Fruit fly (Drosophila melanogaster) whole organism, larva: ENCODE results near the gene Naglu.

Experiments
- noc ChIP-seq: fragments of 200-800 bp; sonication (Bioruptor generic); optimal IDR thresholded peaks from 3 replicates; lab custom pipeline; 2019; ENCODE audit warnings: missing biosample characterization, mild to moderate bottlenecking, missing genetic modification characterization, moderate library complexity

Gene Naglu

DNA sequence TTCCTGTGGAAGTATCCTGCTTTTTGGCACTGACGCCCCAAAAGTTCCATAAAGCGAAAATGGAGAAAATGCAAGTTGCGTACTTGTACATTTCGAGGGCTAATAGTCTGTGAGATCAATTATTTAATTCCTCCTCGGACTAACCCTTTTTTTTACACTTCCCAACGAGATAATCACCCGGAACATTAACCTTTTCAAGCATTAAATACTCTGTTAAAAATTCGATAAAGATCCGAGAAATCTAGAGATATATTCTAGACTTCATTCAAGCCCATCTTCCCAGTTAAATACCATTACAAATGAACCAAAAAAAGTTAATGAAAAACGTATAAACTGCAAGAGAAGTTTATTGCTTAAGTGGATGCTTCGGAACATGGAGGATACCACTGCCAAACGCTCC, 17.5 kb downstream of the Naglu start, which contains the start of gene lectin-29Ca:
Gene lectin-29Ca (minus strand): TSS at position 101 of the 400 bp plus-strand sequence.
- no peak for TF ChIP-seq noc

DNA sequence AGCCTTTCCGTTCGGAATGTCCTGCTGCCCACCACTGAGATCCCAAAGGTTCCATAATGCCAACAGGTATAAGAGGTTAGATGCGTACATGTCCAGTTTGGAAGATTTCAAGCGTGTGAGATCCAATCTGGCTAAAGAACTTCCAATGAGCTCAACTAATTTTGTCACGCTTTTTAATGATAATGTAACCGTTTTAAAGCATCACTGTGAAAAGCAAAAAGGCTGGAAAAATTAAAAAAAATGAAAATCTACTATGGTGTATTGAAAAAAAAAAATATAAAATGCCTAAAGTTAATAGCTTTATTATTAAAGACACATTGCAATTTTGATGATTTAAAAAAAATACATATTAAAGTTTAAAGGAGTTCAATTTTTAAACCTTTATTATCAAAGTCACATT, 18.5 kb downstream of the Naglu start, which contains the start of gene Acp29AB:
Gene Acp29AB (minus strand): TSS at position 101 of the 400 bp plus-strand sequence.
- no peak for TF ChIP-seq noc

DNA sequence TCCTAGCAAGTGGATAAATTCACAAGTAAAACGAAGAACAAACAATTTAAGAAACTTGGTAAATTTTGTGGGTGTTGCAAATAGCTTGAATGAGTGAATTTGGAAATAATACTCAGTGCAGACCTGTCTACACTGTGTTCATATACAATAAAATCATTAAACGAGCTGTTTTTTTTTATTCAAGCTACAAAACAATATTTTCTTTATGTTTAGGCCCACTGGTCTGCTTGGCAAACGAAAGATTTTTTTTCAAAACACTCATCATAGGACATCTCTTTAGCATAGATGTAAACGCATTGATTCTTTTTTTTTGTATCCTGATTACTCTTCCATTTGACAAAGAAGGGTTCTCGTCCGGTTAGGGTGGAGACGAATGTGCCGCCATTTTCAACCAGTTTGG, 19.4 kb downstream of the Naglu start, which contains the start of gene CG42820:
Gene CG42820 (minus strand): TSS at position 101 of the 400 bp plus-strand sequence.
- TF ChIP-seq noc: no peak

DNA sequence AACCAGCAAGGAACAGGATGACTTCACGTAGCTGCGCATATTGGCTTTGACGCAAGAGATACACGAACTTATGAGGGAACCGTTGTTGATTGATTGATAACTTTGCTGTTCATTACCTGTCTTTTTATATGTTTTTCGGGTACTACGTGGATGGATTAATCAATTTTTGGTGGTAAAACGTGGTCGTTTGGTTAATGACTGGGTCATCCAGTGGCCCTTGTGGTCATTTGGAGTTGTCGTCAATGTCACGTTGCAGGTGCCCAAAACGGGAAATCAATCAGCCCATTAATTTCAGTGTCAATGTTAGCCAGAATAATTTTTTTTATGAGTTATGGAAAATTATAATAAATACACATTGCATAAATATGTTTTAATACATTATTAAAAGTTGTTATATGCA, 22.4 kb downstream of the Naglu start, which contains the start of gene CG42819:
Gene CG42819 (minus strand): TSS at position 101 of the 400 bp plus-strand sequence.
- TF ChIP-seq noc: no peak

DNA sequence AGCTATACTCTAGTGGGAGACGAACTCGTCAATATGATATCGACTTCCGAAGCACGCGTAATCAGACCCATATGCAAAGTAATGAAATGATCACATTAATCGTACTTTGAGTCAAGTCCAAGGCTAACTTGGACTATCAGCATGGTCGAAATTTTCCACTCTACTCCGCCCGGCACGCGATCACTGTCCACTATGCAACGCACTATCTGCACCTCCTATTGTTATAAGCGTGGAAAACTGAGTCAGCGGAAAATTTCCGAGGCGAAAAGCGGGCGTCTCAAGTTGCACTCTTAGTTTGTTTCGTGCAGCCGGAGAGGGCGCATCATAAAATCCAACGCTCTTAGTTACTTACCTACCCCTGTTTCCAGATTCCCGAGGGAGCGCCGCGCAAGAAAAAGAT, 25.8 kb downstream of the Naglu start:
- TF ChIP-seq noc: no peak

DNA sequence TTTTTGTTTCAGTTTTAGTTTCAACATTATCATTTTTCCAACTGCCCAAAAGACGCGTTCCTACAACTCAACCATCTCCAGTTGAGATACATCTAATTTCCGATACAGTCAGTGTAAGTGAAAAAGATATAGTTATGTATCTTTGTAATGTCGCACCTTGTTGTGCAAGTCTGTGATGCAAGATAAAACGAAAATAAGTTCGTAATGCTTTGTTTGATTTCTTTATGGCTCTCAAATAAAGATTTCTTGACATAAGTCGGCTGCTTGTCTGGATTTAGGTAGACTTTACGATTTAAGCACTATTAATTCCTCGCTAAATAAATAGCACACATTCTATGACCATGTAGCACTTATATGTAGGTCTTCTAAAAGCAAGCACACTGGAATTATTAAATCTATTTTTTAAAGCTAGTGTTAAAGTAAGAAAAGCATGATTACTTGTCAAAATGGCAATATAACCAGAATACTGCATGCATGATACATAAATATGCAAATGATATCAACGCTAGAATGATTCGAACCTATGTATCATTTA, 26.6 kb downstream of the Naglu start:
- no peak for TF ChIP-seq noc

DNA sequence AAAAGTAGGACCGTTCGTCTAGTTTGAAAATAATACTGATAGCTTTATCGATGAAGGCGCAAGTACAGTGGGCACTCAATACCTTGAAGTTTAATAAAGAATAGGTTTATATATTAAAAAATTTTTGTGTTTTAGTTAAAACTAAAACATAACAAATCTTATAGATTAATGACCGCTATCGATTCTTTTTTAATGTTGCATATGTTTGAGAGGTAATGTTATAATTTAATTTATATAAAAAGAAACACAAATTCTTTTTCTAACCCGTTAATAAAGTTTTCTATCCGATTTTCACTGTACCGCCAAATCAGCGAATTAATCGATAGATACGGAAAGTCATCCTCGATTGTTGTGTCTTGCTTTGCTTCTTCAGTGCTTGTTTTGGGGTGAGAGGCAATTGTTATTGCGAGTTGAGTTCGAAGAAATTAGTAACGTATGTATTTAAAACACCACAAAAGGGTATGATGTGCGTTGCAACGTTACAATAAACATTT, 27.5 kb downstream of the Naglu start, which contains the start of the genes Dad1 and CG13384:
Gene Dad1 (minus strand): TSS at position 30 of the 494 bp plus-strand sequence.
Gene CG13384 (plus strand): TSS at position 348 of the 494 bp plus-strand sequence.
- peak; percentile 97 for TF ChIP-seq noc

DNA sequence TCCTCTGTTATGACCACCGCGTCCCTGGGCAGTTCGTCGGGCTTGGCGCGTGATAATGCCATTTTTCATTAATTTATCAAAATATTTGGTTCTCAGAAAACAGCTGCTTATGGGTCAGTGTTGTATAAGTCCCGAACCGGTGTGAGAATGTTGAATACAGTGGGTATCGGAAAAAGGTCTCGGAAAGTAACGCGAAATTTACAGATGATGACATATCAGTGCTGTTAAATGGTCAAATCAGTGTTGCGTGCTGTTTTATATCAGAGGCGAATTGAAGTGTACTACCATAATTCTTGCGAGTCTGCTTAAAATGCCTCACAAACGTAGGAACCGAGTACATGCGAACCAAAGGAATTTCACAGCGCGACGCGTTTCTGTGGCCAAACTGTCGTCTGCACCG, 29.0 kb downstream of the Naglu start, which contains the start of the genes CG13392 and Rcd4:
Gene CG13392 (minus strand): TSS at position 162 of the 400 bp plus-strand sequence.
Gene Rcd4 (plus strand): TSS at position 216 of the 400 bp plus-strand sequence.
- TF ChIP-seq noc: peak; percentile 69

DNA sequence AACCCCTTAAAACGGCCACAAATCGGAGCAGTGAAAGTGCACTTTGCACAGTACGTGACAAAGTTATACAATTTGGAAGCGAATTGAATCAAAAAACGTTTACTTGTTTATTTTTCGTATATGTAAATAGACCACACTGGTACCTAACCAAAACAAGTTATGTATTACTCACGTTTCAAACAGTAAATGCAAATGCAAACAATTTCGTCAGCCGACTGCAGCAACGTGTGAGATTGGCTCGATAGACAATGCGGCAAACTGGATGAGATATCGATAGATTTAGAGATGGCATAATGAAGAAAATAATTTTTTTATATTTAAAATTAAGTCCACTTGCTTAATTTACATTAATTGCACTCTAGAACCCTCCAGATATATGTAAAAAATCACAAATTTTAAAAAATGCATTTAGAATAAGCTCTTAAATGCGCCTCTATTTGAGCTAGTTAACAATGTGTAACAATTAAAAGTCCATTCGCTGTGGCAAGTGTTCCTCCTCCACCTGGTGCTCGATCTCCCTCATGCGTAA, 30.1 kb downstream of the Naglu start, which contains the start of gene AlaRS:
Gene AlaRS (minus strand): TSS at position 257 of the 529 bp plus-strand sequence.
- TF ChIP-seq noc: peak; percentile 70

DNA sequence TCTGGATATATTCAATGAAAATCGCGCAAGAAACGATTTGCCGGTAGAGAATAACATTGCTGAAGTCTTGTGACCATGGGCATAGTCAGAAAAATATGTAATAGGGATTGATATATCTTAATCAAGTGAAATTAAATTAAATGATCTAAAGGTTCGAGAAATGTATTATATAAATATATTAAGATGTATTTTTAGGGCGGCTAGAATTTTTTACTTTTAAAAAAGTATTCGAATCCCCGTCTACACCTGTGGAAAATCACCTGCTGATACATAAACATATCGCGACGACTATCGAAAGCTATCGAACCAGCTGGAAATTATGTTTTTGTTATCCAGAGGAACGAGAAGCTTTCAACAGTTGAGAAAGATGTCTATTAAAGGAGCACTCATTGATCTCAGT, 35.0 kb downstream of the Naglu start, which contains the start of the genes CG13390 and CG17294:
Gene CG13390 (minus strand): TSS at position 81 of the 400 bp plus-strand sequence.
Gene CG17294 (plus strand): TSS at position 319 of the 400 bp plus-strand sequence.
- TF ChIP-seq noc: peak; percentile 99

DNA sequence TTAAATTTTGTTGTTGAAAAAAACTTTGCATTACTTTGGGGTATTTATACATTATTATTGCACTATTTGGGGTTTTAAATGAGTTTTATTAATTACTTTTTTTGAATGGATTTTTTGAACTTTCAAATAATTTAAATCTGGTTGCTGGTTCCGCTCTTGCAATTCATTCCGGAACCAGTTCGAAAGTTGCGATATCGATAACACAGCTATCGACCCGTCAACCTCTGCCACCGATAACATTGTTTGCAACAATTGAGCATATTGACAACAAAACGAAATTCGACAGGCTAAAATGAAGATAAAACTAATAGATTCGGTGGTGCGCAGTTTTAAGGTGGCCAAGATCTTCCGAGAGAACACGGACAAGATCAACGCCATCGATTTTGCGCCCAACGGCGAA, 37.4 kb downstream of the Naglu start, which contains the start of gene Wdr82:
Gene Wdr82 (plus strand): TSS at position 227 of the 400 bp plus-strand sequence.
- TF ChIP-seq noc: no peak

DNA sequence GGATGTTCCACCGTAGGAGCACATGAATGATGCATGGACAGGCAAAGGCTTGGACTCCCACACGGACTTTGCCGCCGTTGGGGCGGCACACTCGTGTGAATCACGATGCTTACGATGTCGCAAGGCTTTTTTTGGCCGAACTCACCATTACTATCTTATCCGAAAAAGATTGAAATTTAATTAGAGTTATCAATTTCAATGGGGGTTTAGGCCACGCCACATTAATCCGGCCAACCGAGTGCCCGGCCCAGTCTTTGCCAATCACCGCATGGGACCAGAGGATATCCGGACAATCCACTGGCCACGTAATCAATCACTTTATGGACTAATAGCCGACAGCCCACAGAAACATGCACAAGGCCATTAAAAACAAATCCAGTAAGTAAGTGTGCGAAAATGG, 39.4 kb downstream of the Naglu start:
- no peak for TF ChIP-seq noc

DNA sequence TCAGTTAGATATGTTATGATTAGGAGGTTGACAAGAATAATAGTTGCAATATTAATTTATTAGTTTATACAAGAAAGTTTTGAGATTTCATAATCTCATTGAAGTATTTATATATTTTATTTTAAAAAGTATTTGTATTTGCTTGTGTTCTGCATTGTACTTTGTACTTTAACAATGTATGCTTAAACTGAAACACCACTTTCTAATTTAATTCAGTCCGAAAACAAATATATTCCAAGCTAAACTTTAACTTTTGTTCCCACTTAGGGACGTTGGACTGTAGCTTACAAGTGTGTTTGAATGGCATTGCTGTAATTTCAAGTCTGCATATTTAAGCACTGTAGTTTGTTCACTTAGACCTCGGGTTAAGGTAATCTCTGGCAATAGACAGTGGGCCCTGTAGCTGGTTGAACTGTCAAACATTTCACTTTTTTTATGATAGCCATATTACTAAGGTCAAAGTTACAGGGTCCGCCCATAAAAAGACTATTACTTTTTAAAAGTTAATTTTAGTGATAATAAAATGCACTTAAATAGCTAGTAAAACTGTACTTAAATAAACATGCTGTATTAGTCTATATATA, 40.2 kb downstream of the Naglu start:
- TF ChIP-seq noc: no peak

DNA sequence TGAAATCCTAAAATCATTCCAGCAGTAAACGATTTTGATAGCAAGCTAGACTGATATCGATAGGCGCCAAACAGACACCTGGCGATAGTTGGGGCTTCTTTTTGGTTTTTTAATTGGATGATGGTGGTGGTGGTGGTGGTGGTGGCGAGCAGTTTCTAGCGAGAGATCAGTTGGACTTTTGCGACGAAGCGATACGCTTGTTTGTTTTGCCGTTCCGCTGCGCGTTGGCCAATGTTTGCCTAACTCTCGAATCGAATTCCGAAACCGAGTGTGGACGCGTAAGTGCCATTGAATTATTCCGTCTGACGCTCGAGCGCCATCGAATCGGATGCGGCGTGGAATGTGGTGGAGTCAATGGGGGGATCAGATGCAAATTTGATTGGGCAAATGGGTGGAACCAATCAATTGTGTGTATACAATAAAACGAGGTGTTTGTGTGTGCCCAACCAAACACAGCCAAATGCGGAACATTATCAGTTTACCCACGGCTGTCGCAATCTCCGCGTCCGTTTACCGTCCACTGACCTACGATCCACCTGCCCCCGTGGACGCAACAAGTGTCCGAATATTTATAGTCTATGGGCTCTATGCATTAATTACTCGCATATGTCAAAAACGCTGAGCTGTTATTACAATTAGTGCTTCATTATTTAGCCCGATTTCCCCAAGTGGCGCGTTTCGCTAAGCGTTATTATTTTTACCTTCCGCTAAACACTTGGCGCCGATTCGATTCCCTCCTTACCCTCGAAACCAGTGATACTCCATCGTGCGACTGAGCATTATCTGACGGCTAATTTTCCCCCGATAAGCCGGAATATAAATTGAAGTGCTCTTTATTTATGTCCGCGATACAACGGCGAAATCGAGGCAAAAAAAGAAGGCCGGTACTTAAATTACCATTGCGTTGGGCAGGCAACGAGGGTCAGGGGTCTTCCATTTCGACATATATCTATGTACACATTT, 41.0 kb downstream of the Naglu start, which contains the start of gene CG17292:
Gene CG17292 (plus strand): TSS at position 91 of the 963 bp plus-strand sequence.
- peak; percentile 70 for TF ChIP-seq noc
